Worm (Caenorhabditis elegans) whole organism, L3 larva: ENCODE measurements around the gene F34H10.3.
A peak's percentile ranks its signal among the peaks of the same experiment; 100 is the strongest.

Source experiments
- R02D3.7 ChIP-seq: fragments of 150-350 bp; optimal IDR thresholded peaks from 2 replicates; lab custom pipeline; 2014; ENCODE audit warnings: missing biosample characterization, missing genetic modification characterization
- aly-2 ChIP-seq: fragments of 150-350 bp; optimal IDR thresholded peaks from 2 replicates; lab custom pipeline; 2014; ENCODE audit warnings: missing biosample characterization, missing genetic modification characterization
- ama-1 ChIP-seq: fragments of 150-350 bp; optimal IDR thresholded peaks from 2 replicates; lab custom pipeline; 2018
- ceh-16 ChIP-seq: sonication (generic microtip); optimal IDR thresholded peaks from 2 replicates; lab custom pipeline; 2017; ENCODE audit warnings: missing biosample characterization, missing genetic modification characterization
- ceh-28 ChIP-seq: fragments of 150-350 bp; optimal IDR thresholded peaks from 2 replicates; lab custom pipeline; 2014; ENCODE audit warnings: missing biosample characterization, missing genetic modification reagents, missing genetic modification characterization
- ceh-82 ChIP-seq: fragments of 150-350 bp; optimal IDR thresholded peaks from 2 replicates; lab custom pipeline; 2014; ENCODE audit warnings: missing biosample characterization, missing genetic modification characterization
- ceh-9 ChIP-seq: sonication (generic microtip); optimal IDR thresholded peaks from 2 replicates; lab custom pipeline; 2018; ENCODE audit warnings: missing biosample characterization, missing genetic modification characterization
- daf-12 ChIP-seq: fragments of 150-350 bp; optimal IDR thresholded peaks from 2 replicates; lab custom pipeline; 2014; ENCODE audit warnings: missing biosample characterization, missing genetic modification reagents, missing genetic modification characterization
- egl-27 ChIP-seq: sonication (generic microtip); optimal IDR thresholded peaks from 4 replicates; lab custom pipeline; 2017; ENCODE audit warnings: missing biosample characterization, missing genetic modification reagents, missing genetic modification characterization
- egl-5 ChIP-seq: fragments of 150-350 bp; optimal IDR thresholded peaks from 2 replicates; lab custom pipeline; 2017; ENCODE audit warnings: missing biosample characterization, missing genetic modification reagents, missing genetic modification characterization, inconsistent platforms
- elt-1 ChIP-seq: fragments of 150-350 bp; optimal IDR thresholded peaks from 2 replicates; lab custom pipeline; 2014; ENCODE audit warnings: missing biosample characterization, missing genetic modification characterization
- elt-2 ChIP-seq: sonication (generic microtip); optimal IDR thresholded peaks from 2 replicates; lab custom pipeline; 2016; ENCODE audit warnings: missing genetic modification reagents, mild to moderate bottlenecking, missing genetic modification characterization, missing compliant biosample characterization
- eor-1 ChIP-seq, 2 experiments: fragments of 150-350 bp; optimal IDR thresholded peaks; 2 replicates each; lab custom pipeline; 2014 to 2018; ENCODE audit warnings: missing biosample characterization in 2 of 2, missing genetic modification characterization in 2 of 2
- fkh-10 ChIP-seq: sonication (generic microtip); optimal IDR thresholded peaks from 2 replicates; lab custom pipeline; 2017; ENCODE audit warnings: missing biosample characterization, missing genetic modification reagents, missing genetic modification characterization
- fkh-2 ChIP-seq: fragments of 150-350 bp; optimal IDR thresholded peaks from 2 replicates; lab custom pipeline; 2014; ENCODE audit warnings: missing biosample characterization, missing genetic modification reagents, missing genetic modification characterization
- fos-1 ChIP-seq: fragments of 150-350 bp; optimal IDR thresholded peaks from 2 replicates; lab custom pipeline; 2014; ENCODE audit warnings: missing biosample characterization, missing genetic modification characterization
- hmg-11 ChIP-seq: sonication (generic microtip); optimal IDR thresholded peaks from 2 replicates; lab custom pipeline; 2016; ENCODE audit warnings: missing genetic modification characterization, missing compliant biosample characterization
- jun-1 ChIP-seq: fragments of 150-350 bp; optimal IDR thresholded peaks from 2 replicates; lab custom pipeline; 2014; ENCODE audit warnings: missing biosample characterization, missing genetic modification reagents, missing genetic modification characterization
- lin-39 ChIP-seq: fragments of 150-350 bp; optimal IDR thresholded peaks from 2 replicates; lab custom pipeline; 2018; ENCODE audit warnings: missing biosample characterization, missing genetic modification reagents, missing genetic modification characterization
- lsy-12 ChIP-seq: sonication (generic microtip); optimal IDR thresholded peaks from 2 replicates; lab custom pipeline; 2016; ENCODE audit warnings: mild to moderate bottlenecking, missing genetic modification characterization, missing compliant biosample characterization
- mml-1 ChIP-seq: fragments of 150-350 bp; sonication (generic microtip); optimal IDR thresholded peaks from 3 replicates; lab custom pipeline; 2014; ENCODE audit warnings: missing biosample characterization, missing genetic modification characterization
- nfya-1 ChIP-seq: sonication (generic microtip); optimal IDR thresholded peaks from 2 replicates; lab custom pipeline; 2017; ENCODE audit warnings: missing genetic modification characterization, mild to moderate bottlenecking, missing compliant biosample characterization, antibody characterized with exemption, moderate library complexity; ENCODE audit not compliant: insufficient read depth
- nhr-11 ChIP-seq: fragments of 150-350 bp; optimal IDR thresholded peaks from 2 replicates; lab custom pipeline; 2014; ENCODE audit warnings: missing biosample characterization, missing genetic modification characterization
- nhr-12 ChIP-seq: fragments of 150-350 bp; optimal IDR thresholded peaks from 2 replicates; lab custom pipeline; 2014; ENCODE audit warnings: missing biosample characterization, missing genetic modification characterization
- nhr-23 ChIP-seq: fragments of 150-350 bp; optimal IDR thresholded peaks from 2 replicates; lab custom pipeline; 2014; ENCODE audit warnings: missing biosample characterization, missing genetic modification reagents, missing genetic modification characterization
- nhr-25 ChIP-seq: sonication (generic microtip); optimal IDR thresholded peaks from 2 replicates; lab custom pipeline; 2017; ENCODE audit warnings: missing biosample characterization, missing genetic modification characterization
- nhr-28 ChIP-seq: fragments of 150-350 bp; optimal IDR thresholded peaks from 2 replicates; lab custom pipeline; 2014; ENCODE audit warnings: missing biosample characterization, missing genetic modification characterization
- nhr-43 ChIP-seq: sonication (generic microtip); optimal IDR thresholded peaks from 2 replicates; lab custom pipeline; 2016; ENCODE audit warnings: mild to moderate bottlenecking, missing genetic modification characterization, missing compliant biosample characterization; ENCODE audit not compliant: poor library complexity, severe bottlenecking
- nhr-76 ChIP-seq: fragments of 150-350 bp; sonication (generic microtip); optimal IDR thresholded peaks from 5 replicates; lab custom pipeline; 2014; ENCODE audit warnings: missing biosample characterization, missing genetic modification characterization
- pha-4 ChIP-seq: fragments of 150-350 bp; optimal IDR thresholded peaks from 2 replicates; lab custom pipeline; 2014; ENCODE audit warnings: missing biosample characterization, missing genetic modification reagents, missing genetic modification characterization
- pqm-1 ChIP-seq: fragments of 150-350 bp; optimal IDR thresholded peaks from 2 replicates; lab custom pipeline; 2017; ENCODE audit warnings: missing biosample characterization, missing genetic modification characterization, inconsistent platforms
- sea-2 ChIP-seq: fragments of 150-350 bp; sonication (generic microtip); optimal IDR thresholded peaks from 4 replicates; lab custom pipeline; 2014; ENCODE audit warnings: missing biosample characterization, missing genetic modification reagents, missing genetic modification characterization
- skn-1 ChIP-seq: fragments of 150-350 bp; optimal IDR thresholded peaks from 2 replicates; lab custom pipeline; 2014; ENCODE audit warnings: missing biosample characterization, missing genetic modification characterization
- snpc-4 ChIP-seq: fragments of 150-350 bp; optimal IDR thresholded peaks from 2 replicates; lab custom pipeline; 2014; ENCODE audit warnings: missing biosample characterization, missing genetic modification characterization
- tbx-2 ChIP-seq: sonication (generic microtip); optimal IDR thresholded peaks from 2 replicates; lab custom pipeline; 2016; ENCODE audit warnings: mild to moderate bottlenecking, missing genetic modification characterization, missing compliant biosample characterization
- unc-39 ChIP-seq: sonication (generic microtip); optimal IDR thresholded peaks from 4 replicates; lab custom pipeline; 2017; ENCODE audit warnings: missing biosample characterization, missing genetic modification characterization
- unc-62 ChIP-seq: fragments of 150-350 bp; sonication (generic microtip); optimal IDR thresholded peaks from 4 replicates; lab custom pipeline; 2014; ENCODE audit warnings: missing biosample characterization, missing genetic modification reagents, missing genetic modification characterization
- ztf-11 ChIP-seq: fragments of 150-350 bp; optimal IDR thresholded peaks from 2 replicates; lab custom pipeline; 2014; ENCODE audit warnings: missing biosample characterization, missing genetic modification characterization
- ztf-4 ChIP-seq: fragments of 150-350 bp; optimal IDR thresholded peaks from 2 replicates; lab custom pipeline; 2014; ENCODE audit warnings: missing biosample characterization, missing genetic modification characterization

Gene F34H10.3

ce11 chrX:9640902-9641301 lies 6.1 kb upstream of the F34H10.3 start:
- TF ChIP-seq nhr-12 (tag; lab: Kevin White, UChicago), result no peak
- TF ChIP-seq jun-1 (tag; lab: Kevin White, UChicago), result no peak
- no peak for TF ChIP-seq aly-2 (tag; lab: Kevin White, UChicago)
- no peak for TF ChIP-seq tbx-2 (tag; lab: Kevin White, UChicago)
- TF ChIP-seq skn-1 (tag; lab: Kevin White, UChicago), result no peak
- TF ChIP-seq pha-4 (tag; lab: Kevin White, UChicago), result no peak
- no peak for TF ChIP-seq snpc-4

- TF ChIP-seq hmg-11 (no peak), ceh-82 (tag; lab: Kevin White, UChicago) (no peak), egl-5 (tag; lab: Kevin White, UChicago) (no peak), tbx-2 (tag; lab: Kevin White, UChicago) (no peak), snpc-4 (no peak), eor-1 (tag; optimal IDR thresholded peaks at IDR 0.05; lab: Kevin White, UChicago) (no peak), daf-12 (tag; lab: Kevin White, UChicago) (no peak), nfya-1 (tag; lab: Kevin White, UChicago) (no peak), aly-2 (tag; lab: Kevin White, UChicago) (no peak), fos-1 (tag; lab: Kevin White, UChicago) (no peak), nhr-76 (no peak), ceh-9 (no peak), fkh-2 (tag; lab: Kevin White, UChicago) (no peak), nhr-25 (tag; lab: Kevin White, UChicago) (peak; percentile 75), ztf-4 (no peak), pha-4 (tag; lab: Kevin White, UChicago) (peak; percentile 33), nhr-12 (tag; lab: Kevin White, UChicago) (no peak), elt-1 (tag; lab: Kevin White, UChicago) (no peak), mml-1 (tag; lab: Kevin White, UChicago) (no peak), lsy-12 (tag; lab: Kevin White, UChicago) (no peak), ama-1 (lab: Kevin White, UChicago) (no peak), pqm-1 (peak; percentile 67), elt-2 (tag; lab: Kevin White, UChicago) (peak; percentile 64), lin-39 (tag; lab: Kevin White, UChicago) (no peak), nhr-28 (tag; lab: Kevin White, UChicago) (no peak), fkh-10 (GFP tag; lab: Kevin White, UChicago) (no peak), nhr-23 (peak; percentile 28), ceh-28 (no peak), ztf-11 (tag; lab: Kevin White, UChicago) (no peak), nhr-11 (tag; lab: Kevin White, UChicago) (no peak), ceh-16 (tag; lab: Kevin White, UChicago) (no peak), unc-62 (no peak)
Measured at ce11 chrX:9638825-9639474, 4.1 kb upstream of the F34H10.3 start.

- TF ChIP-seq nhr-43 (tag; lab: Kevin White, UChicago) (peak; percentile 60), nhr-25 (tag; lab: Kevin White, UChicago) (peak; percentile 35), ztf-4 (peak; percentile 71), ceh-16 (tag; lab: Kevin White, UChicago) (no peak), sea-2 (GFP tag; lab: Kevin White, UChicago) (no peak), nhr-12 (tag; lab: Kevin White, UChicago) (no peak), lsy-12 (tag; lab: Kevin White, UChicago) (peak; percentile 37), nfya-1 (tag; lab: Kevin White, UChicago) (peak; percentile 57), elt-2 (tag; lab: Kevin White, UChicago) (peak; percentile 42), nhr-23 (peak; percentile 38), nhr-76 (no peak), tbx-2 (tag; lab: Kevin White, UChicago) (peak; percentile 51), lin-39 (tag; lab: Kevin White, UChicago) (no peak), egl-5 (tag; lab: Kevin White, UChicago) (peak; percentile 52), unc-39 (tag; lab: Kevin White, UChicago) (no peak), elt-1 (tag; lab: Kevin White, UChicago) (no peak), jun-1 (tag; lab: Kevin White, UChicago) (no peak), ceh-82 (tag; lab: Kevin White, UChicago) (peak; percentile 17), egl-27 (tag; lab: Kevin White, UChicago) (no peak), nhr-11 (tag; lab: Kevin White, UChicago) (no peak), pha-4 (tag; lab: Kevin White, UChicago) (peak; percentile 39), ceh-28 (no peak), nhr-28 (tag; lab: Kevin White, UChicago) (no peak), eor-1 (tag; optimal IDR thresholded peaks at IDR 0.05; lab: Kevin White, UChicago) (no peak), R02D3.7 (tag; lab: Kevin White, UChicago) (peak; percentile 42), hmg-11 (peak; percentile 63), fos-1 (tag; lab: Kevin White, UChicago) (no peak)
Measured at ce11 chrX:9637700-9638099, 2.9 kb upstream of the F34H10.3 start.
